Worm (Caenorhabditis elegans) whole organism, early embryonic: ENCODE results near the gene Y75B8A.13.

Experiments
- aly-1 ChIP-seq: sonication (generic microtip); optimal IDR thresholded peaks from 2 replicates; lab custom pipeline; 2016; ENCODE audit warnings: missing genetic modification characterization, missing compliant biosample characterization
- ama-1 ChIP-seq: fragments of 150-350 bp; optimal IDR thresholded peaks from 2 replicates; lab custom pipeline; 2014
- hmbx-1 ChIP-seq: sonication (generic microtip); optimal IDR thresholded peaks from 2 replicates; lab custom pipeline; 2016; ENCODE audit warnings: mild to moderate bottlenecking, missing genetic modification characterization, missing compliant biosample characterization
- tbx-37 ChIP-seq: fragments of 200-800 bp; sonication (Bioruptor generic); conservative IDR thresholded peaks from 2 replicates; pipeline ENCODE4 v1.3.6; 2022; ENCODE audit warnings: missing genetic modification reagents, missing genetic modification characterization, missing compliant biosample characterization

- no peak for TF ChIP-seq tbx-37 (GFP tag; lab: Robert Waterston, UW)
- no peak for TF ChIP-seq hmbx-1
- no peak for TF ChIP-seq aly-1
- no peak for TF ChIP-seq ama-1 (lab: Kevin White, UChicago)
Observed at ce11 chrIII:12259793-12260192, 44.3 kb upstream of the Y75B8A.13 start.
